Fruit fly (Drosophila melanogaster) whole organism, embryonic: ENCODE measurements around the gene PhKgamma.

Source experiments
- Adf1 ChIP-seq: fragments of 200-800 bp; sonication (Bioruptor generic); IDR thresholded peaks from 2 replicates; pipeline ENCODE4 v1.3.6; 2022; ENCODE audit warnings: missing biosample characterization, missing genetic modification characterization
- Bteb2 ChIP-seq: fragments of 200-800 bp; sonication (Bioruptor generic); optimal IDR thresholded peaks from 2 replicates; lab custom pipeline; 2016; ENCODE audit warnings: missing biosample characterization, missing genetic modification characterization
- CG10654 ChIP-seq: fragments of 200-800 bp; sonication (Bioruptor generic); optimal IDR thresholded peaks from 2 replicates; lab custom pipeline; 2016; ENCODE audit warnings: missing biosample characterization, missing genetic modification characterization
- CG10959 ChIP-seq: fragments of 200-800 bp; sonication (Bioruptor generic); IDR thresholded peaks from 2 replicates; pipeline ENCODE4 v1.3.6; 2022; ENCODE audit warnings: missing biosample characterization, missing genetic modification characterization
- CG11696 ChIP-seq: fragments of 200-800 bp; sonication (Bioruptor generic); IDR thresholded peaks from 2 replicates; pipeline ENCODE4 v1.3.6; 2022; ENCODE audit warnings: missing biosample characterization, missing genetic modification characterization
- CG12744 ChIP-seq: fragments of 200-800 bp; sonication (Bioruptor generic); optimal IDR thresholded peaks from 2 replicates; lab custom pipeline; 2016; ENCODE audit warnings: missing biosample characterization, missing genetic modification characterization
- CG14014 ChIP-seq: fragments of 200-800 bp; sonication (Bioruptor generic); IDR thresholded peaks from 2 replicates; pipeline ENCODE4 v1.3.6; 2022; ENCODE audit warnings: missing biosample characterization, missing genetic modification characterization
- CG1603 ChIP-seq: fragments of 200-800 bp; sonication (Bioruptor generic); optimal IDR thresholded peaks from 2 replicates; lab custom pipeline; 2019; ENCODE audit warnings: missing biosample characterization, mild to moderate bottlenecking, missing genetic modification characterization, moderate library complexity
- CG1792 ChIP-seq: fragments of 200-800 bp; sonication (Bioruptor generic); optimal IDR thresholded peaks from 2 replicates; lab custom pipeline; 2016; ENCODE audit warnings: missing biosample characterization, missing genetic modification characterization
- CG1832 ChIP-seq: fragments of 200-800 bp; sonication (Bioruptor generic); optimal IDR thresholded peaks from 2 replicates; lab custom pipeline; 2017; ENCODE audit warnings: missing biosample characterization, mild to moderate bottlenecking, missing genetic modification characterization, inconsistent platforms
- CG18476 ChIP-seq: fragments of 200-800 bp; sonication (Bioruptor generic); optimal IDR thresholded peaks from 2 replicates; lab custom pipeline; 2016; ENCODE audit warnings: missing biosample characterization, mild to moderate bottlenecking, missing genetic modification characterization
- CG2199 ChIP-seq: fragments of 200-800 bp; sonication (Bioruptor generic); IDR thresholded peaks from 3 replicates; pipeline ENCODE4 v1.3.6; 2022; ENCODE audit warnings: missing biosample characterization, missing genetic modification characterization
- CG2202 ChIP-seq: fragments of 200-800 bp; sonication (Bioruptor generic); optimal IDR thresholded peaks from 2 replicates; lab custom pipeline; 2018; ENCODE audit warnings: missing biosample characterization, mild to moderate bottlenecking, missing genetic modification characterization
- CG2889 ChIP-seq: fragments of 200-800 bp; sonication (Bioruptor generic); IDR thresholded peaks from 3 replicates; pipeline ENCODE4 v1.3.6; 2022; ENCODE audit warnings: missing biosample characterization, missing genetic modification characterization
- CG30020 ChIP-seq: fragments of 200-800 bp; optimal IDR thresholded peaks from 2 replicates; lab custom pipeline; 2019; ENCODE audit warnings: missing biosample characterization, mild to moderate bottlenecking, missing genetic modification characterization, moderate library complexity
- CG32772 ChIP-seq: fragments of 200-800 bp; sonication (Bioruptor generic); IDR thresholded peaks from 2 replicates; pipeline ENCODE4 v1.3.6; 2022; ENCODE audit warnings: missing biosample characterization, missing genetic modification characterization
- CG33213 ChIP-seq: fragments of 200-800 bp; sonication (Bioruptor generic); optimal IDR thresholded peaks from 3 replicates; lab custom pipeline; 2016; ENCODE audit warnings: missing biosample characterization, missing genetic modification characterization
- CG4404 ChIP-seq: fragments of 200-800 bp; sonication (Bioruptor generic); IDR thresholded peaks from 2 replicates; pipeline ENCODE4 v1.3.6; 2022; ENCODE audit warnings: missing biosample characterization, missing genetic modification characterization
- CG5180 ChIP-seq: fragments of 200-800 bp; sonication (Bioruptor generic); optimal IDR thresholded peaks from 3 replicates; lab custom pipeline; 2017; ENCODE audit warnings: missing biosample characterization, missing genetic modification characterization, mild to moderate bottlenecking, moderate library complexity, missing genetic modification reagents
- CG6654 ChIP-seq: fragments of 200-800 bp; sonication (Bioruptor generic); optimal IDR thresholded peaks from 2 replicates; lab custom pipeline; 2017; ENCODE audit warnings: missing biosample characterization, mild to moderate bottlenecking, missing genetic modification characterization
- CG6689 ChIP-seq: fragments of 200-800 bp; sonication (Bioruptor generic); IDR thresholded peaks from 2 replicates; pipeline ENCODE4 v1.3.6; 2022; ENCODE audit warnings: missing biosample characterization, missing genetic modification characterization
- CG7963 ChIP-seq: fragments of 200-800 bp; sonication (Bioruptor generic); IDR thresholded peaks from 3 replicates; pipeline ENCODE4 v1.3.6; 2022; ENCODE audit warnings: missing biosample characterization, missing genetic modification characterization; ENCODE audit not compliant: partially characterized antibody
- CG8290 ChIP-seq, 3 experiments: fragments of 200-800 bp; sonication (Bioruptor generic); optimal IDR thresholded peaks; 2 replicates each; lab custom pipeline; 2016 to 2019; ENCODE audit warnings: missing biosample characterization in 3 of 3, missing genetic modification characterization in 3 of 3, mild to moderate bottlenecking in 2 of 3, moderate library complexity in 1 of 3
- Dll ChIP-seq: fragments of 200-800 bp; sonication (Bioruptor generic); IDR thresholded peaks from 4 replicates; pipeline ENCODE4 v1.3.6; 2022; ENCODE audit warnings: missing biosample characterization, missing genetic modification characterization; ENCODE audit not compliant: partially characterized antibody
- E2f2 ChIP-seq: fragments of 200-800 bp; sonication (Bioruptor generic); IDR thresholded peaks from 2 replicates; pipeline ENCODE4 v1.3.6; 2022; ENCODE audit warnings: missing biosample characterization, missing genetic modification characterization
- Fer3 ChIP-seq: fragments of 200-800 bp; sonication (Bioruptor generic); optimal IDR thresholded peaks from 2 replicates; lab custom pipeline; 2018; ENCODE audit warnings: missing biosample characterization, mild to moderate bottlenecking, missing genetic modification characterization, moderate library complexity
- HLH54F ChIP-seq: fragments of 200-800 bp; sonication (Bioruptor generic); optimal IDR thresholded peaks from 3 replicates; lab custom pipeline; 2016; ENCODE audit warnings: missing biosample characterization, missing genetic modification characterization
- Hand ChIP-seq: fragments of 200-800 bp; sonication (Bioruptor generic); optimal IDR thresholded peaks from 2 replicates; lab custom pipeline; 2017; ENCODE audit warnings: mild to moderate bottlenecking, missing biosample characterization, missing genetic modification reagents, missing genetic modification characterization
- HmgZ ChIP-seq: fragments of 200-800 bp; sonication (Bioruptor generic); optimal IDR thresholded peaks from 2 replicates; lab custom pipeline; 2018; ENCODE audit warnings: missing biosample characterization, mild to moderate bottlenecking, missing genetic modification characterization
- Rx ChIP-seq: fragments of 200-800 bp; sonication (Bioruptor generic); IDR thresholded peaks from 2 replicates; pipeline ENCODE4 v1.3.6; 2022; ENCODE audit warnings: missing biosample characterization, missing genetic modification characterization
- bab2 ChIP-seq: fragments of 200-800 bp; sonication (Bioruptor generic); optimal IDR thresholded peaks from 2 replicates; lab custom pipeline; 2016; ENCODE audit warnings: missing biosample characterization, missing genetic modification characterization
- bcd ChIP-seq: fragments of 200-800 bp; sonication (Bioruptor generic); optimal IDR thresholded peaks from 2 replicates; lab custom pipeline; 2017; ENCODE audit warnings: missing biosample characterization, mild to moderate bottlenecking, missing genetic modification characterization
- br ChIP-seq: fragments of >200 bp; optimal IDR thresholded peaks from 2 replicates; lab custom pipeline; 2017
- cad ChIP-seq: fragments of >200 bp; optimal IDR thresholded peaks from 2 replicates; lab custom pipeline; 2017; ENCODE audit warnings: missing biosample characterization, missing genetic modification characterization
- dimm ChIP-seq: fragments of 200-800 bp; sonication (Bioruptor generic); IDR thresholded peaks from 2 replicates; pipeline ENCODE4 v1.3.6; 2022; ENCODE audit warnings: missing biosample characterization, missing genetic modification characterization
- esg ChIP-seq: fragments of 200-800 bp; sonication (Bioruptor generic); conservative IDR thresholded peaks from 2 replicates; pipeline ENCODE4 v1.3.6; 2022; ENCODE audit warnings: missing biosample characterization, missing genetic modification characterization
- exex ChIP-seq: fragments of 200-800 bp; sonication (Bioruptor generic); optimal IDR thresholded peaks from 4 replicates; lab custom pipeline; 2018; ENCODE audit warnings: missing biosample characterization, mild to moderate bottlenecking, missing genetic modification characterization, moderate library complexity
- eyg ChIP-seq: fragments of 200-800 bp; sonication (Bioruptor generic); optimal IDR thresholded peaks from 3 replicates; lab custom pipeline; 2016; ENCODE audit warnings: missing biosample characterization, missing genetic modification characterization
- fu2 ChIP-seq: fragments of 200-800 bp; sonication (Bioruptor generic); optimal IDR thresholded peaks from 2 replicates; lab custom pipeline; 2016; ENCODE audit warnings: missing biosample characterization, missing genetic modification characterization
- hb ChIP-seq: fragments of 200-800 bp; sonication (Bioruptor generic); IDR thresholded peaks from 3 replicates; pipeline ENCODE4 v1.3.6; 2022; ENCODE audit warnings: missing biosample characterization, missing genetic modification characterization; ENCODE audit not compliant: partially characterized antibody
- jing ChIP-seq: fragments of 200-800 bp; sonication (Bioruptor generic); optimal IDR thresholded peaks from 2 replicates; lab custom pipeline; 2018; ENCODE audit warnings: missing biosample characterization, mild to moderate bottlenecking, missing genetic modification characterization
- pho ChIP-seq: fragments of 200-800 bp; sonication (Bioruptor generic); optimal IDR thresholded peaks from 2 replicates; lab custom pipeline; 2016; ENCODE audit warnings: missing biosample characterization, missing genetic modification characterization
- pros ChIP-seq: fragments of 200-800 bp; sonication (Bioruptor generic); optimal IDR thresholded peaks from 3 replicates; lab custom pipeline; 2019; ENCODE audit warnings: missing biosample characterization, mild to moderate bottlenecking, missing genetic modification characterization, moderate library complexity
- row ChIP-seq: fragments of 200-800 bp; sonication (Bioruptor generic); IDR thresholded peaks from 3 replicates; pipeline ENCODE4 v1.3.6; 2022; ENCODE audit warnings: missing biosample characterization, missing genetic modification characterization
- schlank ChIP-seq: fragments of 200-800 bp; sonication (Bioruptor generic); optimal IDR thresholded peaks from 2 replicates; lab custom pipeline; 2018; ENCODE audit warnings: missing biosample characterization, mild to moderate bottlenecking, missing genetic modification characterization
- sens ChIP-seq: fragments of 200-800 bp; sonication (Bioruptor generic); peaks from one replicate; lab custom pipeline; 2016; ENCODE audit warnings: missing biosample characterization, missing genetic modification characterization
- sisA ChIP-seq: fragments of 200-800 bp; sonication (Bioruptor generic); IDR thresholded peaks from 2 replicates; pipeline ENCODE4 v1.3.6; 2022; ENCODE audit warnings: missing biosample characterization, missing genetic modification characterization
- sob ChIP-seq: fragments of 200-800 bp; sonication (Bioruptor generic); IDR thresholded peaks from 2 replicates; pipeline ENCODE4 v1.3.6; 2022; ENCODE audit warnings: missing biosample characterization, missing genetic modification characterization
- tin ChIP-seq: fragments of 200-800 bp; sonication (Bioruptor generic); optimal IDR thresholded peaks from 3 replicates; lab custom pipeline; 2016; ENCODE audit warnings: missing biosample characterization, missing genetic modification characterization
- tio ChIP-seq: fragments of 200-800 bp; sonication (Bioruptor generic); optimal IDR thresholded peaks from 2 replicates; lab custom pipeline; 2017; ENCODE audit warnings: missing biosample characterization, missing genetic modification characterization, inconsistent platforms
- z ChIP-seq: fragments of 200-800 bp; sonication (Bioruptor generic); IDR thresholded peaks from 3 replicates; pipeline ENCODE4 v1.3.6; 2022; ENCODE audit warnings: missing biosample characterization, missing genetic modification characterization
- zen2 ChIP-seq: fragments of 200-800 bp; sonication (Bioruptor generic); IDR thresholded peaks from 3 replicates; pipeline ENCODE4 v1.3.6; 2022; ENCODE audit warnings: missing biosample characterization, missing genetic modification characterization; ENCODE audit not compliant: partially characterized antibody

Gene PhKgamma

DNA sequence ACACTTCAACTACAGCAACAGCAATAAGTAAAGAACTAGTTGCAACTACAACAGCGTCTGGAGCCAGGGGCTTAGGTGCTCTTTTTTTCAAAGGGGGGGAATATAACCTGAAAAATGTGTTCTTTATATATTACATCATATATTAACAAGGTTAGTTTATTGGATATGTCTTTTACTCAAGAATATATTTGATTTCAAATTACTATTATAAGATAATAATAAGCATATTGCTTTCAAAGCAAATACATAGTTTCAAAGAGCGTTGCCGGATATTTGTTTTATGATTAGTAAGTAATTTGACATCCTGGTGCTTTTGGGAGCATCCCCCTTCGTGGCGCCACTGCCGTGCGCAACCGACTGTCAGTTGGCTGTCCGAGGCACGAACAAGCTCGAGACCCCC is 35.9 kb upstream of the PhKgamma start (continued):
- no peak for TF ChIP-seq CG7963
- TF ChIP-seq tio (GFP tag; lab: Kevin White, UChicago): no peak
- no peak for TF ChIP-seq br (lab: Kevin White, UChicago)
- peak; percentile 35 for TF ChIP-seq esg (GFP tag; lab: Robert Waterston, UW)
- TF ChIP-seq sob (GFP tag; lab: Robert Waterston, UW): peak; percentile 52; the same call in 1 of the 2 replicates
- TF ChIP-seq row (GFP tag; lab: Robert Waterston, UW): peak; percentile 52
- no peak for TF ChIP-seq cad (GFP tag; lab: Kevin White, UChicago)
- TF ChIP-seq CG18476 (GFP tag; lab: Kevin White, UChicago): no peak
- TF ChIP-seq bab2 (GFP tag; lab: Kevin White, UChicago): no peak
- peak; percentile 46 for TF ChIP-seq CG32772 (GFP tag; lab: Robert Waterston, UW)
- no peak for TF ChIP-seq Rx (GFP tag; lab: Robert Waterston, UW)
- TF ChIP-seq CG2889: no peak
- TF ChIP-seq CG33213 (GFP tag; lab: Kevin White, UChicago): no peak
- TF ChIP-seq CG6654 (GFP tag; lab: Kevin White, UChicago): no peak
- peak; percentile 16 for TF ChIP-seq CG1603 (tag; lab: Kevin White, UChicago)
- TF ChIP-seq CG14014 (GFP tag; lab: Robert Waterston, UW): no peak
- TF ChIP-seq sisA (GFP tag; lab: Robert Waterston, UW): peak; percentile 50; the same call in 1 of the 2 replicates
- TF ChIP-seq jing (GFP tag; lab: Kevin White, UChicago): peak; percentile 6
- peak; percentile 28; the same call in 1 of the 2 replicates for TF ChIP-seq E2f2 (GFP tag; lab: Robert Waterston, UW)
- no peak for TF ChIP-seq CG11696 (GFP tag; lab: Robert Waterston, UW)
- TF ChIP-seq CG8290 (GFP tag; optimal IDR thresholded peaks at IDR 0.05; lab: Kevin White, UChicago): no peak
- no peak for TF ChIP-seq CG8290 (tag; optimal IDR thresholded peaks at IDR 0.05; lab: Kevin White, UChicago)
- TF ChIP-seq Dll (GFP tag; lab: Robert Waterston, UW): no peak
- TF ChIP-seq CG2199 (GFP tag; lab: Robert Waterston, UW): no peak
- TF ChIP-seq eyg (GFP tag; lab: Kevin White, UChicago): no peak
- no peak for TF ChIP-seq hb (GFP tag; lab: Robert Waterston, UW)
- TF ChIP-seq HLH54F (GFP tag; lab: Kevin White, UChicago): no peak
- TF ChIP-seq exex (tag; lab: Kevin White, UChicago): no peak
- TF ChIP-seq CG6689 (GFP tag; lab: Robert Waterston, UW): peak; percentile 66
- no peak for TF ChIP-seq pros (GFP tag; lab: Kevin White, UChicago)
- no peak for TF ChIP-seq CG30020 (tag; lab: Kevin White, UChicago)
- no peak for TF ChIP-seq pho (GFP tag; lab: Kevin White, UChicago)
- no peak for TF ChIP-seq CG1832 (GFP tag; lab: Kevin White, UChicago)
- TF ChIP-seq CG5180 (GFP tag; lab: Kevin White, UChicago): peak; percentile 76
- no peak for TF ChIP-seq dimm
- no peak for TF ChIP-seq Adf1 (GFP tag; lab: Robert Waterston, UW)
- no peak for TF ChIP-seq Fer3
- no peak for TF ChIP-seq Hand (GFP tag; lab: Kevin White, UChicago)
- no peak for TF ChIP-seq sens
- TF ChIP-seq tin (GFP tag; lab: Kevin White, UChicago): no peak
- no peak for TF ChIP-seq schlank (tag; lab: Kevin White, UChicago)
- TF ChIP-seq zen2 (GFP tag; lab: Robert Waterston, UW): no peak
- no peak for TF ChIP-seq CG2202
- no peak for TF ChIP-seq Bteb2 (GFP tag; lab: Kevin White, UChicago)
- TF ChIP-seq fu2 (GFP tag; lab: Kevin White, UChicago): no peak
- no peak for TF ChIP-seq CG4404 (GFP tag; lab: Robert Waterston, UW)
- TF ChIP-seq z (GFP tag; lab: Robert Waterston, UW): no peak
- peak; percentile 49 for TF ChIP-seq bcd (GFP tag; lab: Kevin White, UChicago)
- no peak for TF ChIP-seq CG1792 (GFP tag; lab: Kevin White, UChicago)
- no peak for TF ChIP-seq CG12744
- no peak for TF ChIP-seq CG10959 (GFP tag; lab: Robert Waterston, UW)
- TF ChIP-seq HmgZ (tag; lab: Kevin White, UChicago): no peak
- TF ChIP-seq CG10654 (GFP tag; lab: Kevin White, UChicago): peak; percentile 21
